Fruit fly (Drosophila melanogaster): Measurements from ENCODE around the gene RnpS1.

The RnpS1 gene

dm6 chr3R:9590952-9591532 lies 39.2 kb downstream of the RnpS1 start, which contains the start of the genes bocks and CG8312 (continued):
- no peak for TF ChIP-seq CG14860 (GFP tag; IDR thresholded peaks at IDR 0.05; ENCODE audit: partially characterized antibody)
- no peak for TF ChIP-seq CG11093 (GFP tag; IDR thresholded peaks at IDR 0.05)
- no peak for TF ChIP-seq Gug (GFP tag; IDR thresholded peaks at IDR 0.05)
- no peak for TF ChIP-seq CG42726 (GFP tag; IDR thresholded peaks at IDR 0.05; ENCODE audit: partially characterized antibody)
- peak; percentile 80 for TF ChIP-seq CG3838 (GFP tag; optimal IDR thresholded peaks at IDR 0.05)
- TF ChIP-seq stwl (tag; optimal IDR thresholded peaks at IDR 0.05): peak; percentile 94
- TF ChIP-seq fru (optimal IDR thresholded peaks at IDR 0.05): no peak
- no peak for TF ChIP-seq gce (GFP tag; IDR thresholded peaks at IDR 0.05)
- TF ChIP-seq caup (GFP tag; optimal IDR thresholded peaks at IDR 0.05; ENCODE audit: severe bottlenecking): peak; percentile 64
- no peak for TF ChIP-seq bigmax (GFP tag; optimal IDR thresholded peaks at IDR 0.05)
- TF ChIP-seq az2 (GFP tag; optimal IDR thresholded peaks at IDR 0.05): no peak
- no peak for TF ChIP-seq E2f2 (GFP tag; IDR thresholded peaks at IDR 0.05)
- TF ChIP-seq CG1647 (GFP tag; optimal IDR thresholded peaks at IDR 0.05): peak; percentile 17
- peak; percentile 84 for TF ChIP-seq CG1603 (tag; optimal IDR thresholded peaks at IDR 0.05)
- TF ChIP-seq Dref (GFP tag; IDR thresholded peaks at IDR 0.05): no peak
- TF ChIP-seq CG34376 (GFP tag; optimal IDR thresholded peaks at IDR 0.05): peak; percentile 52
- TF ChIP-seq Fer1 (GFP tag; optimal IDR thresholded peaks at IDR 0.05): peak; percentile 48
- TF ChIP-seq fd96Cb (tag; optimal IDR thresholded peaks at IDR 0.05): no peak
- no peak for TF ChIP-seq CG14965 (GFP tag; optimal IDR thresholded peaks at IDR 0.05; ENCODE audit: borderline replicate concordance)
- TF ChIP-seq CG2712 (tag; optimal IDR thresholded peaks at IDR 0.05): peak; percentile 54
- TF ChIP-seq D19B (GFP tag; optimal IDR thresholded peaks at IDR 0.05): no peak
- TF ChIP-seq HLH4C (GFP tag; IDR thresholded peaks at IDR 0.05; ENCODE audit: partially characterized antibody): no peak
- TF ChIP-seq CG2129 (GFP tag; IDR thresholded peaks at IDR 0.05; ENCODE audit: partially characterized antibody): no peak
- no peak for TF ChIP-seq nau (GFP tag; optimal IDR thresholded peaks at IDR 0.05)
- TF ChIP-seq sisA (GFP tag; IDR thresholded peaks at IDR 0.05): no peak
- peak; percentile 61 for TF ChIP-seq Nf-YC (tag; optimal IDR thresholded peaks at IDR 0.05)
- TF ChIP-seq H2.0 (GFP tag; IDR thresholded peaks at IDR 0.05): no peak
- TF ChIP-seq Antp (GFP tag; optimal IDR thresholded peaks at IDR 0.05): peak; percentile 62
- no peak for TF ChIP-seq esg (GFP tag; conservative IDR thresholded peaks at IDR 0.05)
- TF ChIP-seq gsb (GFP tag; IDR thresholded peaks at IDR 0.05): no peak
- TF ChIP-seq Camta (GFP tag; optimal IDR thresholded peaks at IDR 0.05): peak; percentile 57
- TF ChIP-seq CG11696 (GFP tag; IDR thresholded peaks at IDR 0.05): no peak
- peak; percentile 80 for TF ChIP-seq CG33213 (GFP tag; optimal IDR thresholded peaks at IDR 0.05)
- no peak for TF ChIP-seq Stat92E (GFP tag; optimal IDR thresholded peaks at IDR 0.05)
- TF ChIP-seq ara (GFP tag; IDR thresholded peaks at IDR 0.05): no peak
- TF ChIP-seq chn (GFP tag; optimal IDR thresholded peaks at IDR 0.05): peak; percentile 63
- TF ChIP-seq corto (GFP tag; optimal IDR thresholded peaks at IDR 0.05): no peak
- TF ChIP-seq CG4707 (GFP tag; optimal IDR thresholded peaks at IDR 0.05): no peak
- peak; percentile 30 for TF ChIP-seq Sry-β (GFP tag; optimal IDR thresholded peaks at IDR 0.05)
- TF ChIP-seq nerfin-1 (tag; optimal IDR thresholded peaks at IDR 0.05): peak; percentile 50
- no peak for TF ChIP-seq CG2199 (GFP tag; IDR thresholded peaks at IDR 0.05)
- peak; percentile 46 for TF ChIP-seq da (GFP tag; optimal IDR thresholded peaks at IDR 0.05)
- TF ChIP-seq Dip2 (GFP tag; IDR thresholded peaks at IDR 0.05): no peak
- TF ChIP-seq CG4404 (GFP tag; IDR thresholded peaks at IDR 0.05): no peak
- peak; percentile 85 for TF ChIP-seq CHES-1-like (GFP tag; optimal IDR thresholded peaks at IDR 0.05)
- no peak for TF ChIP-seq CG17328 (GFP tag; IDR thresholded peaks at IDR 0.05)
- TF ChIP-seq crc (GFP tag; optimal IDR thresholded peaks at IDR 0.05): peak; percentile 14
- peak; percentile 54 for TF ChIP-seq kay (GFP tag; optimal IDR thresholded peaks at IDR 0.05)
- TF ChIP-seq CG16863 (GFP tag; optimal IDR thresholded peaks at IDR 0.05): no peak
- no peak for TF ChIP-seq slou (GFP tag; optimal IDR thresholded peaks at IDR 0.05)
- no peak for TF ChIP-seq wdn (GFP tag; IDR thresholded peaks at IDR 0.05)
